Fruit fly (Drosophila melanogaster): ENCODE data around the gene Diedel.

The Diedel gene

dm6 chr3R:29538436-29538835, 44.8 kb downstream of the Diedel start:
- no peak for TF ChIP-seq noc (tag; optimal IDR thresholded peaks at IDR 0.05)

dm6 chr3R:29540948-29541741, 47.5 kb downstream of the Diedel start:
- TF ChIP-seq noc (tag; optimal IDR thresholded peaks at IDR 0.05), result no peak
